Fruit fly (Drosophila melanogaster) whole organism, embryonic: ENCODE results near the gene CG1999.

Experiments used
- Asciz ChIP-seq: fragments of 200-800 bp; sonication (Bioruptor generic); optimal IDR thresholded peaks from 2 replicates; lab custom pipeline; 2017; ENCODE audit warnings: missing biosample characterization, mild to moderate bottlenecking, missing genetic modification characterization, missing genetic modification reagents
- CG10979 ChIP-seq: fragments of 200-800 bp; sonication (Bioruptor generic); optimal IDR thresholded peaks from 2 replicates; lab custom pipeline; 2018; ENCODE audit warnings: missing biosample characterization, mild to moderate bottlenecking, missing genetic modification characterization, moderate library complexity
- CG11504 ChIP-seq: fragments of 200-800 bp; sonication (Bioruptor generic); optimal IDR thresholded peaks from 3 replicates; lab custom pipeline; 2019; ENCODE audit warnings: missing biosample characterization, mild to moderate bottlenecking, missing genetic modification characterization, moderate library complexity
- CG11696 ChIP-seq: fragments of 200-800 bp; sonication (Bioruptor generic); IDR thresholded peaks from 2 replicates; pipeline ENCODE4 v1.3.6; 2022; ENCODE audit warnings: missing biosample characterization, missing genetic modification characterization
- CG12942 ChIP-seq: fragments of 200-800 bp; sonication (Bioruptor generic); optimal IDR thresholded peaks from 3 replicates; lab custom pipeline; 2016; ENCODE audit warnings: missing biosample characterization, missing genetic modification characterization
- CG13287 ChIP-seq: fragments of 200-800 bp; sonication (Bioruptor generic); IDR thresholded peaks from 2 replicates; pipeline ENCODE4 v1.3.6; 2022; ENCODE audit warnings: missing biosample characterization, missing genetic modification characterization; ENCODE audit not compliant: partially characterized antibody
- CG15479 ChIP-seq: fragments of 200-800 bp; sonication (Bioruptor generic); optimal IDR thresholded peaks from 3 replicates; lab custom pipeline; 2019; ENCODE audit warnings: missing biosample characterization, mild to moderate bottlenecking, missing genetic modification characterization, moderate library complexity
- CG2120 ChIP-seq: fragments of 200-800 bp; sonication (Bioruptor generic); optimal IDR thresholded peaks from 3 replicates; lab custom pipeline; 2016; ENCODE audit warnings: missing biosample characterization, missing genetic modification characterization
- CG4730 ChIP-seq: fragments of 200-800 bp; sonication (Bioruptor generic); IDR thresholded peaks from 2 replicates; pipeline ENCODE4 v1.3.6; 2022; ENCODE audit warnings: missing biosample characterization, missing genetic modification characterization
- CG5180 ChIP-seq: fragments of 200-800 bp; sonication (Bioruptor generic); optimal IDR thresholded peaks from 3 replicates; lab custom pipeline; 2017; ENCODE audit warnings: missing biosample characterization, missing genetic modification characterization, mild to moderate bottlenecking, moderate library complexity, missing genetic modification reagents
- CG5953 ChIP-seq: fragments of 200-800 bp; sonication (Bioruptor generic); IDR thresholded peaks from 2 replicates; pipeline ENCODE4 v1.3.6; 2022; ENCODE audit warnings: missing biosample characterization, missing genetic modification characterization
- CG7963 ChIP-seq: fragments of 200-800 bp; sonication (Bioruptor generic); IDR thresholded peaks from 3 replicates; pipeline ENCODE4 v1.3.6; 2022; ENCODE audit warnings: missing biosample characterization, missing genetic modification characterization; ENCODE audit not compliant: partially characterized antibody
- CG8478 ChIP-seq: fragments of >200 bp; optimal IDR thresholded peaks from 2 replicates; lab custom pipeline; 2018
- HmgD ChIP-seq: fragments of 200-800 bp; sonication (Bioruptor generic); optimal IDR thresholded peaks from 3 replicates; lab custom pipeline; 2016; ENCODE audit warnings: missing biosample characterization, missing genetic modification characterization
- Hr78 ChIP-seq, 2 experiments: fragments of 200-800 bp in 1 of 2; fragments of >200 bp in 1 of 2; sonication (Bioruptor generic) in 1 of 2; optimal IDR thresholded peaks; 2 replicates each; lab custom pipeline; 2017 to 2019; ENCODE audit warnings: missing biosample characterization in 2 of 2, missing genetic modification characterization in 2 of 2, mild to moderate bottlenecking in 1 of 2, moderate library complexity in 1 of 2
- Stat92E ChIP-seq, 3 experiments: fragments of >200 bp in 2 of 3; fragments of 200-800 bp in 1 of 3; sonication (Bioruptor generic) in 1 of 3; optimal IDR thresholded peaks; 2 replicates each; lab custom pipeline; 2017 to 2019; ENCODE audit warnings: missing biosample characterization in 3 of 3, missing genetic modification characterization in 3 of 3, mild to moderate bottlenecking in 1 of 3, moderate library complexity in 1 of 3
- Trl ChIP-seq, 3 experiments: fragments of >200 bp in 2 of 3; fragments of 200-800 bp in 1 of 3; sonication (Bioruptor generic) in 1 of 3; optimal IDR thresholded peaks; 2 replicates in 1 of 3; 3 replicates in 2 of 3; lab custom pipeline; 2016 to 2017; ENCODE audit warnings: missing biosample characterization in 1 of 3, missing genetic modification characterization in 1 of 3
- YL-1 ChIP-seq: fragments of 200-800 bp; sonication (Bioruptor generic); optimal IDR thresholded peaks from 3 replicates; lab custom pipeline; 2017; ENCODE audit warnings: missing biosample characterization, mild to moderate bottlenecking, missing genetic modification characterization
- al ChIP-seq: fragments of 200-800 bp; sonication (Bioruptor generic); IDR thresholded peaks from 2 replicates; pipeline ENCODE4 v1.3.6; 2022; ENCODE audit warnings: missing biosample characterization, missing genetic modification characterization
- cad ChIP-seq: fragments of >200 bp; optimal IDR thresholded peaks from 2 replicates; lab custom pipeline; 2017; ENCODE audit warnings: missing biosample characterization, missing genetic modification characterization
- cg ChIP-seq: fragments of 200-800 bp; sonication (Bioruptor generic); optimal IDR thresholded peaks from 3 replicates; lab custom pipeline; 2019; ENCODE audit warnings: missing biosample characterization, mild to moderate bottlenecking, missing genetic modification characterization, moderate library complexity
- corto ChIP-seq: fragments of 200-800 bp; sonication (Bioruptor generic); optimal IDR thresholded peaks from 2 replicates; lab custom pipeline; 2016; ENCODE audit warnings: missing biosample characterization, mild to moderate bottlenecking, missing genetic modification characterization, moderate library complexity
- crol ChIP-seq: fragments of 200-800 bp; sonication (Bioruptor generic); IDR thresholded peaks from 2 replicates; pipeline ENCODE4 v1.3.6; 2022; ENCODE audit warnings: missing biosample characterization, missing genetic modification characterization
- danr ChIP-seq: fragments of 200-800 bp; sonication (Bioruptor generic); IDR thresholded peaks from 2 replicates; pipeline ENCODE4 v1.3.6; 2022; ENCODE audit warnings: missing biosample characterization, missing genetic modification characterization
- dati ChIP-seq: fragments of 200-800 bp; sonication (Bioruptor generic); IDR thresholded peaks from 2 replicates; pipeline ENCODE4 v1.3.6; 2022; ENCODE audit warnings: missing biosample characterization, missing genetic modification characterization
- dmrt11E ChIP-seq: fragments of 200-800 bp; sonication (Bioruptor generic); optimal IDR thresholded peaks from 3 replicates; lab custom pipeline; 2018; ENCODE audit warnings: missing biosample characterization, mild to moderate bottlenecking, missing genetic modification characterization, moderate library complexity
- ems ChIP-seq: fragments of 200-800 bp; sonication (Bioruptor generic); optimal IDR thresholded peaks from 3 replicates; lab custom pipeline; 2016; ENCODE audit warnings: missing biosample characterization, missing genetic modification characterization
- hth ChIP-seq: fragments of >200 bp; optimal IDR thresholded peaks from 2 replicates; lab custom pipeline; 2017; ENCODE audit warnings: inconsistent platforms
- insv ChIP-seq, 2 experiments: fragments of 200-800 bp; sonication (Bioruptor generic); optimal IDR thresholded peaks; 3 replicates each; lab custom pipeline; 2016 to 2018; ENCODE audit warnings: missing biosample characterization in 2 of 2, missing genetic modification characterization in 2 of 2
- kah ChIP-seq: fragments of 200-800 bp; sonication (Bioruptor generic); optimal IDR thresholded peaks from 2 replicates; lab custom pipeline; 2018; ENCODE audit warnings: missing biosample characterization, mild to moderate bottlenecking, missing genetic modification characterization
- kni ChIP-seq: fragments of 200-800 bp; sonication (Bioruptor generic); optimal IDR thresholded peaks from 3 replicates; lab custom pipeline; 2017; ENCODE audit warnings: mild to moderate bottlenecking, missing biosample characterization, missing genetic modification reagents, missing genetic modification characterization
- prd ChIP-seq, 3 experiments: fragments of >200 bp in 2 of 3; fragments of 200-800 bp in 1 of 3; sonication (Bioruptor generic) in 1 of 3; optimal IDR thresholded peaks in 2 of 3; IDR thresholded peaks in 1 of 3; 2 replicates in 2 of 3; 3 replicates in 1 of 3; pipeline versions ENCODE4 v1.3.6 to Lab custom; 2017 to 2022; ENCODE audit warnings: missing biosample characterization in 1 of 3, missing genetic modification characterization in 1 of 3
- rib ChIP-seq: fragments of 200-800 bp; sonication (Bioruptor generic); IDR thresholded peaks from 2 replicates; pipeline ENCODE4 v1.3.6; 2022; ENCODE audit warnings: missing biosample characterization, missing genetic modification characterization
- ro ChIP-seq: fragments of 200-800 bp; sonication (Bioruptor generic); IDR thresholded peaks from 2 replicates; pipeline ENCODE4 v1.3.6; 2022; ENCODE audit warnings: missing biosample characterization, missing genetic modification characterization
- row ChIP-seq: fragments of 200-800 bp; sonication (Bioruptor generic); IDR thresholded peaks from 3 replicates; pipeline ENCODE4 v1.3.6; 2022; ENCODE audit warnings: missing biosample characterization, missing genetic modification characterization
- schlank ChIP-seq: fragments of 200-800 bp; sonication (Bioruptor generic); optimal IDR thresholded peaks from 2 replicates; lab custom pipeline; 2018; ENCODE audit warnings: missing biosample characterization, mild to moderate bottlenecking, missing genetic modification characterization
- sens ChIP-seq: fragments of 200-800 bp; sonication (Bioruptor generic); peaks from one replicate; lab custom pipeline; 2016; ENCODE audit warnings: missing biosample characterization, missing genetic modification characterization
- slbo ChIP-seq: fragments of 200-800 bp; sonication (Bioruptor generic); IDR thresholded peaks from 2 replicates; pipeline ENCODE4 v1.3.6; 2022; ENCODE audit warnings: missing biosample characterization, missing genetic modification characterization
- sqz ChIP-seq: fragments of 200-800 bp; sonication (Bioruptor generic); optimal IDR thresholded peaks from 3 replicates; lab custom pipeline; 2018; ENCODE audit warnings: missing biosample characterization, mild to moderate bottlenecking, missing genetic modification characterization
- tap ChIP-seq: fragments of 200-800 bp; optimal IDR thresholded peaks from 3 replicates; lab custom pipeline; 2019; ENCODE audit warnings: missing biosample characterization, mild to moderate bottlenecking, missing genetic modification characterization, moderate library complexity
- tll ChIP-seq, 2 experiments: fragments of 200-800 bp in 1 of 2; fragments of >200 bp in 1 of 2; sonication (Bioruptor generic) in 1 of 2; optimal IDR thresholded peaks; 2 replicates each; lab custom pipeline; 2017 to 2019; ENCODE audit warnings: missing biosample characterization in 2 of 2, missing genetic modification characterization in 2 of 2, mild to moderate bottlenecking in 1 of 2, moderate library complexity in 1 of 2
- twi ChIP-seq: fragments of 200-800 bp; optimal IDR thresholded peaks from 2 replicates; lab custom pipeline; 2019; ENCODE audit warnings: missing biosample characterization, mild to moderate bottlenecking, missing genetic modification characterization, moderate library complexity
- vvl ChIP-seq: fragments of 200-800 bp; sonication (Bioruptor generic); IDR thresholded peaks from 2 replicates; pipeline ENCODE4 v1.3.6; 2022; ENCODE audit warnings: missing biosample characterization, missing genetic modification characterization
- zen ChIP-seq: fragments of 200-800 bp; sonication (Bioruptor generic); optimal IDR thresholded peaks from 3 replicates; lab custom pipeline; 2018; ENCODE audit warnings: missing biosample characterization, mild to moderate bottlenecking, missing genetic modification characterization, moderate library complexity

The CG1999 gene

DNA sequence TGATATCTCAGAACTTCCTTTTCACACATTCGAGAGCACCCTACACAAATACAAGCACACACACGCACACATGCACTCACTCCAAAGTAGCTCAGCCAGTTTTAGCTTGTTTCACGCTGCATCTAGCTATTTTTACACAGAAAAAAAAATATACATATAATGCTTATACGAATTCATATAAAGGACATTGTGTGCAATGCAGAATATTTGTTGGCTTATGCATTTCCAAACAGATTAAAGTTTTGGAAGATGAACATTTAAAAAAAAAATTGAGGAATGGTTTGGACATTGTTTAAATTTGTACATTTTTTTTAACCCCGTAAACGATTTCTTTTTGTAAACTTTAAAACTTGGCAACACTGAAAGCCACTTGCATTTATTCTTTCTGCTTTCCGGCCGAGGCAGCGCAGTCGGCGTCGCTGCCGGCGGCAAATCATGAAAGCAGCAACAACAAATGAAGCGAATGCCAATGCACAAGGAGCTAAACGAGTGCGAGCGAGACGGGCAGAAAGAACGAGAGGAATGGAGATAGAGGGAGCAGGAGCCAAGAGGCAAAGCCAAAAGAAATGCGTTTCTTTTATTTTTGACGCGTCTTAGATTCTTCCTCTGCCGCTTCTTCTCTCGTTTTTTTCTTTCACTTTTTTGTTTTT lies 39.4 kb upstream of the CG1999 start (continued):
- TF ChIP-seq Asciz (GFP tag; lab: Kevin White, UChicago), result peak; percentile 79
- 0 out of 2 replicates have a peak, but pooled peaks have one; percentile 52 for TF ChIP-seq CG5953 (GFP tag; lab: Robert Waterston, UW)

DNA sequence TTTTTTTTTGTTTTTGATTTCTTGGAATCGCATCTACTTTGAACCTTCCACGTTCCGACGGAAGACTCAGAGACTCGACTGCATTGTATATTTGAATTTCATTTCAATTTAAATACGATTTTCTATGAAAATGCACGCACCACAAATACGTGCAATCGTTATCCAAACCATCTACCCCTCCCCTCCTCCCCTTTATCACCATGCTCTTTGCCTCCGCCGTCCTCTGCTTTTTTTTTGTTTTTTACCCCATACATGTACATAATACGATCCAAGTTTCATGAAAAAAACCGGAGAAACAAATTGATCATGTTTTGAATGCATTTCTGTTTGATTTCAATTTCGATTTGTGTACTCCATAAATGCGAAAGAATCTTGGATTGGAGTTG lies 38.9 kb upstream of the CG1999 start:
- no peak for TF ChIP-seq al (GFP tag; lab: Robert Waterston, UW)
- no peak for TF ChIP-seq dati
- TF ChIP-seq crol (GFP tag; lab: Robert Waterston, UW), result peak; percentile 79
- TF ChIP-seq kni, result peak; percentile 27
- TF ChIP-seq Stat92E (GFP tag; optimal IDR thresholded peaks at IDR 0.05; lab: Kevin White, UChicago), result peak in 1 of 3 experiments; percentile 21
- TF ChIP-seq schlank (tag; lab: Kevin White, UChicago), result no peak
- TF ChIP-seq sqz (GFP tag; lab: Kevin White, UChicago), result peak; percentile 88
- TF ChIP-seq vvl (GFP tag; lab: Robert Waterston, UW), result peak; percentile 48; the same call in 1 of the 2 replicates

DNA sequence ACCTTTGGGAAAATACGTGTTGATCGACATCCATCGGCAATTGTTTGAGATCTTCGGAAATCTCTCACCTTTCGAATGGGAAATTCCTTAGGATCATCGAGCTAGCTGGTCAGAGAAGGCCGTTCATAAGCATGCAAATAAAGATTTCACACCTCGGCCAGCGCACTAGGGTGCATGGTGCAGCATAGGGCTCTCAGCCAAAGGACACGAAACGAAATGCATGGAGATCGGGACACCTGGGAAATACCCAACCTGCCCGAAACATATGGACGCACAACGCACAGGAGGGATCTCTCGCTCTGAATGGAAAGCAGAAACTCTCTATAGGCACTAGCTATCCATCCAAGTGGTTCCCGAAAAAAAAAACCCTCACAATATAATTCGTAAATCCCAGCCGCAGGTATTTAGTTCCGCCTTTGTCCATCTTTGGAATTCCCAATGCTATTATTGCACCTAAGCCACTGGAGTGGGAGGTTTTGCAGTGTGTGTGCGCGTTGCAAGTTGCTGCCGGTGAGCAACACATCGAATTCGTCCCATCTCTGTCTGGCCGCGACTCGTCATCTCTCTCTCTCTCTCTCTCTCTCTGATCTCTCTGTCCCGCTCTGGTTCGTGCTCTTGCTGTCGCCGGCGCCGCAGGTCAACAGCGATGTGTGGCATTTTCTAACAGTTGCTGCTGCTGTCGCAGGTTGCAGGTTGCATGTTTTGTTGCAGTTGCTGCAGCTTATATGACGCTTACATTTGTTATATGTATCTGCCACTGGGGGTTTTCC lies 38.0 kb upstream of the CG1999 start:
- TF ChIP-seq twi (tag; lab: Kevin White, UChicago) (peak; percentile 88), slbo (GFP tag; lab: Robert Waterston, UW) (no peak), row (GFP tag; lab: Robert Waterston, UW) (no peak), CG5180 (GFP tag; lab: Kevin White, UChicago) (peak; percentile 25), Hr78 (GFP tag; optimal IDR thresholded peaks at IDR 0.05; lab: Kevin White, UChicago) (peak in 1 of 2 experiments; percentile 26), CG15479 (GFP tag; lab: Kevin White, UChicago) (peak; percentile 96), ro (no peak), Trl (optimal IDR thresholded peaks at IDR 0.05; lab: Kevin White, UChicago) (peak; percentile 26 to 34), Trl (GFP tag; optimal IDR thresholded peaks at IDR 0.05; lab: Kevin White, UChicago) (no peak), tap (tag; lab: Kevin White, UChicago) (no peak), CG12942 (GFP tag; lab: Kevin White, UChicago) (no peak), hth (lab: Kevin White, UChicago) (no peak), CG4730 (GFP tag; lab: Robert Waterston, UW) (no peak), CG13287 (GFP tag; lab: Robert Waterston, UW) (no peak), corto (GFP tag; lab: Kevin White, UChicago) (no peak), CG10979 (tag; lab: Kevin White, UChicago) (no peak), kni (peak; percentile 49), kah (GFP tag; lab: Kevin White, UChicago) (peak; percentile 12), cg (GFP tag; lab: Kevin White, UChicago) (peak; percentile 40), dmrt11E (no peak), YL-1 (GFP tag; lab: Kevin White, UChicago) (no peak), HmgD (peak; percentile 50), CG7963 (GFP tag; lab: Robert Waterston, UW) (no peak), CG8478 (lab: Kevin White, UChicago) (peak; percentile 63), CG2120 (GFP tag; lab: Kevin White, UChicago) (no peak), zen (tag; lab: Kevin White, UChicago) (peak; percentile 71), tll (GFP tag; optimal IDR thresholded peaks at IDR 0.05; lab: Kevin White, UChicago) (peak in 1 of 2 experiments; percentile 73), insv (GFP tag; optimal IDR thresholded peaks at IDR 0.05; lab: Kevin White, UChicago) (no peak), cad (peak; percentile 72), ems (no peak), prd (optimal IDR thresholded peaks at IDR 0.05; lab: Kevin White, UChicago) (no peak), prd (GFP tag; IDR thresholded peaks at IDR 0.05; lab: Robert Waterston, UW) (peak; percentile 4; the same call in 1 of the 3 replicates), rib (GFP tag; lab: Robert Waterston, UW) (no peak), danr (GFP tag; lab: Robert Waterston, UW) (no peak), sens (GFP tag; lab: Kevin White, UChicago) (peak; percentile 25), CG11696 (GFP tag; lab: Robert Waterston, UW) (no peak), CG11504 (tag; lab: Kevin White, UChicago) (peak; percentile 43)
